Fruit fly (Drosophila melanogaster): ENCODE data around the gene CG13841.

The CG13841 gene

DNA sequence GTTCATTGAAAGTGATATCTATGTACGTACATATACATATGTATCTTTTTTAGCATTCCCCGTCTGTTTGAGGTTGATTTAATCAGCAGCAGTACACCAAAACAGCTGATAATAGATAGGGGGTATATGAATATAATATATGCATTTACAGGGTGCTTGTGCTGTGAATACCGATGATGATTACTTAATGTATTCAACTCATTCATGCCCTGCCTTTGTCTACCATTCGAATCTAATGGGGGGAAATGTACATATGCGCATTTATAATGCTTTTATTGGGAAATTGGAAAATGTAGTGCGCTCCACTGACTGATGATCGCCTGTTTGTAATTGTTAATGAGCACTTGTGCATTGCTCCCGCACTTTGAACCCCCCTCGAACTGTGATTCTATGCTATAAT is 12.6 kb upstream of the CG13841 start (continued):
- no peak for TF ChIP-seq sc (optimal IDR thresholded peaks at IDR 0.05)
- TF ChIP-seq sc (GFP tag; optimal IDR thresholded peaks at IDR 0.05) = no peak
- no peak for TF ChIP-seq exex (tag; optimal IDR thresholded peaks at IDR 0.05)
- no peak for TF ChIP-seq Nf-YC (tag; optimal IDR thresholded peaks at IDR 0.05)
- peak; percentile 73 for TF ChIP-seq CG6254 (GFP tag; optimal IDR thresholded peaks at IDR 0.05)
- TF ChIP-seq HmgD (GFP tag; optimal IDR thresholded peaks at IDR 0.05) = no peak
- no peak for TF ChIP-seq CG1602 (GFP tag; optimal IDR thresholded peaks at IDR 0.05)
- no peak for TF ChIP-seq CG5245 (GFP tag; optimal IDR thresholded peaks at IDR 0.05)
- TF ChIP-seq CG7357 (GFP tag; IDR thresholded peaks at IDR 0.05) = no peak
- TF ChIP-seq CG9437 (GFP tag; optimal IDR thresholded peaks at IDR 0.05) = no peak
- TF ChIP-seq CG11723 (GFP tag; optimal IDR thresholded peaks at IDR 0.05) = no peak
- TF ChIP-seq D19B (GFP tag; optimal IDR thresholded peaks at IDR 0.05) = peak; percentile 5
- peak; percentile 34 for TF ChIP-seq HLHmδ (GFP tag; optimal IDR thresholded peaks at IDR 0.05)
- 0 out of 3 replicates have a peak, but pooled peaks have one; percentile 13 for TF ChIP-seq row (GFP tag; IDR thresholded peaks at IDR 0.05)
- TF ChIP-seq aop (GFP tag; IDR thresholded peaks at IDR 0.05) = no peak
- TF ChIP-seq CG16779 (GFP tag; IDR thresholded peaks at IDR 0.05) = no peak
- no peak for TF ChIP-seq nom (GFP tag; optimal IDR thresholded peaks at IDR 0.05)
- TF ChIP-seq CG11560 (tag; IDR thresholded peaks at IDR 0.05) = no peak
- no peak for TF ChIP-seq CG2129 (GFP tag; IDR thresholded peaks at IDR 0.05; ENCODE audit: partially characterized antibody)
- TF ChIP-seq CG14667 (GFP tag; IDR thresholded peaks at IDR 0.05) = no peak
- TF ChIP-seq repo (GFP tag; optimal IDR thresholded peaks at IDR 0.05) = no peak
- TF ChIP-seq Rx (GFP tag; IDR thresholded peaks at IDR 0.05) = no peak
- TF ChIP-seq Kr (GFP tag; optimal IDR thresholded peaks at IDR 0.05) = no peak
- TF ChIP-seq CG6689 (GFP tag; IDR thresholded peaks at IDR 0.05) = no peak
- no peak for TF ChIP-seq HHEX (GFP tag; optimal IDR thresholded peaks at IDR 0.05)
- no peak for TF ChIP-seq CG11456 (GFP tag; IDR thresholded peaks at IDR 0.05)
- no peak for TF ChIP-seq btn (GFP tag; optimal IDR thresholded peaks at IDR 0.05)
- TF ChIP-seq D (optimal IDR thresholded peaks at IDR 0.05) = no peak
- peak; percentile 28 for TF ChIP-seq D (GFP tag; optimal IDR thresholded peaks at IDR 0.05)
- TF ChIP-seq hkb (optimal IDR thresholded peaks at IDR 0.05) = no peak
- no peak for TF ChIP-seq hkb (GFP tag; IDR thresholded peaks at IDR 0.05)
- no peak for TF ChIP-seq bcd (GFP tag; optimal IDR thresholded peaks at IDR 0.05)
- TF ChIP-seq sens (GFP tag) = peak; percentile 55
- no peak for TF ChIP-seq CG7786 (GFP tag; optimal IDR thresholded peaks at IDR 0.05)
- no peak for TF ChIP-seq ab (GFP tag; optimal IDR thresholded peaks at IDR 0.05)
- TF ChIP-seq Lhr (GFP tag; optimal IDR thresholded peaks at IDR 0.05) = no peak
- TF ChIP-seq CG13424 (tag; optimal IDR thresholded peaks at IDR 0.05) = no peak
- no peak for TF ChIP-seq CG30020 (tag; optimal IDR thresholded peaks at IDR 0.05)
- no peak for TF ChIP-seq CG11398 (GFP tag; optimal IDR thresholded peaks at IDR 0.05)
- TF ChIP-seq CG3281 (GFP tag; optimal IDR thresholded peaks at IDR 0.05) = no peak
- TF ChIP-seq gfzf (GFP tag; optimal IDR thresholded peaks at IDR 0.05) = no peak
- TF ChIP-seq HmgZ (tag; optimal IDR thresholded peaks at IDR 0.05) = no peak
- TF ChIP-seq CG9797 (GFP tag; optimal IDR thresholded peaks at IDR 0.05) = no peak
- TF ChIP-seq CG10565 (GFP tag; optimal IDR thresholded peaks at IDR 0.05) = no peak
- no peak for TF ChIP-seq Antp (GFP tag; optimal IDR thresholded peaks at IDR 0.05)
- TF ChIP-seq CG12104 (GFP tag; optimal IDR thresholded peaks at IDR 0.05) = no peak
- no peak for TF ChIP-seq ftz-f1 (GFP tag; optimal IDR thresholded peaks at IDR 0.05)
- TF ChIP-seq CG3838 (GFP tag; optimal IDR thresholded peaks at IDR 0.05) = no peak
- TF ChIP-seq CG7839 (tag; optimal IDR thresholded peaks at IDR 0.05) = no peak
- TF ChIP-seq Stat92E (GFP tag; optimal IDR thresholded peaks at IDR 0.05) = no peak
- TF ChIP-seq Mad (GFP tag; optimal IDR thresholded peaks at IDR 0.05) = no peak
